Fruit fly (Drosophila melanogaster) whole organism, embryonic: ENCODE results near the gene Zn72D.

Source experiments
- Ada2b ChIP-seq: fragments of 200-800 bp; sonication (Bioruptor generic); IDR thresholded peaks from 2 replicates; pipeline ENCODE4 v1.3.6; 2022; ENCODE audit warnings: missing biosample characterization, missing genetic modification characterization
- B-H2 ChIP-seq: fragments of 200-800 bp; sonication (Bioruptor generic); optimal IDR thresholded peaks from 2 replicates; lab custom pipeline; 2018; ENCODE audit warnings: missing biosample characterization, mild to moderate bottlenecking, missing genetic modification characterization
- CG10274 ChIP-seq: fragments of 200-800 bp; sonication (Bioruptor generic); optimal IDR thresholded peaks from 3 replicates; lab custom pipeline; 2017; ENCODE audit warnings: missing biosample characterization, mild to moderate bottlenecking, missing genetic modification characterization
- CG10321 ChIP-seq: fragments of 200-800 bp; sonication (Bioruptor generic); IDR thresholded peaks from 2 replicates; pipeline ENCODE4 v1.3.6; 2022; ENCODE audit warnings: missing biosample characterization, missing genetic modification characterization
- CG11696 ChIP-seq: fragments of 200-800 bp; sonication (Bioruptor generic); IDR thresholded peaks from 2 replicates; pipeline ENCODE4 v1.3.6; 2022; ENCODE audit warnings: missing biosample characterization, missing genetic modification characterization
- CG14860 ChIP-seq: fragments of 200-800 bp; sonication (Bioruptor generic); IDR thresholded peaks from 3 replicates; pipeline ENCODE4 v1.3.6; 2022; ENCODE audit warnings: missing biosample characterization, missing genetic modification characterization; ENCODE audit not compliant: partially characterized antibody
- CG2120 ChIP-seq: fragments of 200-800 bp; sonication (Bioruptor generic); optimal IDR thresholded peaks from 3 replicates; lab custom pipeline; 2016; ENCODE audit warnings: missing biosample characterization, missing genetic modification characterization
- CG3065 ChIP-seq: fragments of 200-800 bp; sonication (Bioruptor generic); optimal IDR thresholded peaks from 2 replicates; lab custom pipeline; 2016; ENCODE audit warnings: missing biosample characterization, missing genetic modification characterization
- CG31365 ChIP-seq: fragments of 200-800 bp; sonication (Bioruptor generic); optimal IDR thresholded peaks from 2 replicates; lab custom pipeline; 2018; ENCODE audit warnings: missing biosample characterization, mild to moderate bottlenecking, missing genetic modification characterization
- CG31388 ChIP-seq: fragments of 200-800 bp; sonication (Bioruptor generic); optimal IDR thresholded peaks from 2 replicates; lab custom pipeline; 2016; ENCODE audit warnings: missing biosample characterization, missing genetic modification characterization
- CG3281 ChIP-seq: fragments of 200-800 bp; sonication (Bioruptor generic); optimal IDR thresholded peaks from 3 replicates; lab custom pipeline; 2017; ENCODE audit warnings: missing biosample characterization, mild to moderate bottlenecking, missing genetic modification characterization
- CG3838 ChIP-seq: fragments of 200-800 bp; sonication (Bioruptor generic); optimal IDR thresholded peaks from 3 replicates; lab custom pipeline; 2016; ENCODE audit warnings: missing biosample characterization, missing genetic modification characterization
- CG3995 ChIP-seq: fragments of 200-800 bp; sonication (Bioruptor generic); optimal IDR thresholded peaks from 3 replicates; lab custom pipeline; 2016; ENCODE audit warnings: missing biosample characterization, missing genetic modification characterization
- CG43689 ChIP-seq: fragments of 200-800 bp; sonication (Bioruptor generic); IDR thresholded peaks from 2 replicates; pipeline ENCODE4 v1.3.6; 2022; ENCODE audit warnings: missing biosample characterization, missing genetic modification characterization
- CG5953 ChIP-seq: fragments of 200-800 bp; sonication (Bioruptor generic); IDR thresholded peaks from 2 replicates; pipeline ENCODE4 v1.3.6; 2022; ENCODE audit warnings: missing biosample characterization, missing genetic modification characterization
- CG6175 ChIP-seq: fragments of 200-800 bp; sonication (Bioruptor generic); IDR thresholded peaks from 3 replicates; pipeline ENCODE4 v1.3.6; 2022; ENCODE audit warnings: missing biosample characterization, missing genetic modification characterization
- CG6791 ChIP-seq: fragments of 200-800 bp; sonication (Bioruptor generic); IDR thresholded peaks from 3 replicates; pipeline ENCODE4 v1.3.6; 2022; ENCODE audit warnings: missing biosample characterization, missing genetic modification characterization; ENCODE audit not compliant: partially characterized antibody
- CG7271 ChIP-seq: fragments of 200-800 bp; sonication (Bioruptor generic); optimal IDR thresholded peaks from 2 replicates; lab custom pipeline; 2018; ENCODE audit warnings: missing biosample characterization, mild to moderate bottlenecking, missing genetic modification characterization, moderate library complexity
- CG8281 ChIP-seq: fragments of 200-800 bp; sonication (Bioruptor generic); optimal IDR thresholded peaks from 2 replicates; lab custom pipeline; 2018; ENCODE audit warnings: missing biosample characterization, mild to moderate bottlenecking, missing genetic modification characterization, moderate library complexity
- CG8944 ChIP-seq: fragments of 200-800 bp; sonication (Bioruptor generic); optimal IDR thresholded peaks from 3 replicates; lab custom pipeline; 2016; ENCODE audit warnings: missing biosample characterization, missing genetic modification characterization
- CG9932 ChIP-seq: fragments of 200-800 bp; sonication (Bioruptor generic); IDR thresholded peaks from 2 replicates; pipeline ENCODE4 v1.3.6; 2022; ENCODE audit warnings: missing biosample characterization, missing genetic modification characterization
- CkIIα-i1 ChIP-seq: fragments of 200-800 bp; sonication (Bioruptor generic); IDR thresholded peaks from 2 replicates; pipeline ENCODE4 v1.3.6; 2022; ENCODE audit warnings: missing biosample characterization, missing genetic modification characterization
- CoRest ChIP-seq: fragments of 200-800 bp; sonication (Bioruptor generic); optimal IDR thresholded peaks from 3 replicates; lab custom pipeline; 2018; ENCODE audit warnings: missing biosample characterization, mild to moderate bottlenecking, missing genetic modification characterization, moderate library complexity
- Dek ChIP-seq: fragments of 200-800 bp; sonication (Bioruptor generic); optimal IDR thresholded peaks from 3 replicates; lab custom pipeline; 2019; ENCODE audit warnings: missing biosample characterization, mild to moderate bottlenecking, missing genetic modification characterization, moderate library complexity
- Hand ChIP-seq: fragments of 200-800 bp; sonication (Bioruptor generic); optimal IDR thresholded peaks from 2 replicates; lab custom pipeline; 2017; ENCODE audit warnings: mild to moderate bottlenecking, missing biosample characterization, missing genetic modification reagents, missing genetic modification characterization
- Hey ChIP-seq: fragments of 200-800 bp; sonication (Bioruptor generic); optimal IDR thresholded peaks from 3 replicates; lab custom pipeline; 2018; ENCODE audit warnings: missing biosample characterization, mild to moderate bottlenecking, missing genetic modification characterization
- Hr3 ChIP-seq: fragments of 200-800 bp; sonication (Bioruptor generic); optimal IDR thresholded peaks from 3 replicates; lab custom pipeline; 2016; ENCODE audit warnings: missing biosample characterization, missing genetic modification characterization
- MBD-R2 ChIP-seq: fragments of 200-800 bp; sonication (Bioruptor generic); IDR thresholded peaks from 2 replicates; pipeline ENCODE4 v1.3.6; 2022; ENCODE audit warnings: missing biosample characterization, missing genetic modification characterization
- Nf-YC ChIP-seq: fragments of 200-800 bp; optimal IDR thresholded peaks from 3 replicates; lab custom pipeline; 2019; ENCODE audit warnings: missing biosample characterization, mild to moderate bottlenecking, missing genetic modification characterization, moderate library complexity
- Rfx ChIP-seq: fragments of 200-800 bp; sonication (Bioruptor generic); IDR thresholded peaks from 2 replicates; pipeline ENCODE4 v1.3.6; 2022; ENCODE audit warnings: missing biosample characterization, missing genetic modification characterization
- Sox102F ChIP-seq: fragments of 200-800 bp; sonication (Bioruptor generic); optimal IDR thresholded peaks from 2 replicates; lab custom pipeline; 2018; ENCODE audit warnings: missing biosample characterization, mild to moderate bottlenecking, missing genetic modification characterization, moderate library complexity
- Sry-δ ChIP-seq: fragments of 200-800 bp; sonication (Bioruptor generic); optimal IDR thresholded peaks from 2 replicates; lab custom pipeline; 2016; ENCODE audit warnings: missing biosample characterization, missing genetic modification characterization
- Tbp ChIP-seq: fragments of >200 bp; optimal IDR thresholded peaks from 2 replicates; lab custom pipeline; 2018; ENCODE audit warnings: missing biosample characterization, missing genetic modification characterization
- al ChIP-seq: fragments of 200-800 bp; sonication (Bioruptor generic); IDR thresholded peaks from 2 replicates; pipeline ENCODE4 v1.3.6; 2022; ENCODE audit warnings: missing biosample characterization, missing genetic modification characterization
- ap ChIP-seq: fragments of 200-800 bp; sonication (Bioruptor generic); IDR thresholded peaks from 2 replicates; pipeline ENCODE4 v1.3.6; 2022; ENCODE audit warnings: missing biosample characterization, missing genetic modification characterization
- ash1 ChIP-seq: fragments of 200-800 bp; sonication (Bioruptor generic); optimal IDR thresholded peaks from 2 replicates; lab custom pipeline; 2018; ENCODE audit warnings: missing biosample characterization, mild to moderate bottlenecking, missing genetic modification characterization
- cas ChIP-seq: fragments of 200-800 bp; sonication (Bioruptor generic); IDR thresholded peaks from 2 replicates; pipeline ENCODE4 v1.3.6; 2022; ENCODE audit warnings: missing biosample characterization, missing genetic modification characterization
- danr ChIP-seq: fragments of 200-800 bp; sonication (Bioruptor generic); IDR thresholded peaks from 2 replicates; pipeline ENCODE4 v1.3.6; 2022; ENCODE audit warnings: missing biosample characterization, missing genetic modification characterization
- dysf ChIP-seq: fragments of 200-800 bp; sonication (Bioruptor generic); IDR thresholded peaks from 3 replicates; pipeline ENCODE4 v1.3.6; 2022; ENCODE audit warnings: missing biosample characterization, missing genetic modification characterization
- ems ChIP-seq: fragments of 200-800 bp; sonication (Bioruptor generic); optimal IDR thresholded peaks from 3 replicates; lab custom pipeline; 2016; ENCODE audit warnings: missing biosample characterization, missing genetic modification characterization
- eve ChIP-seq, 2 experiments: fragments of >200 bp; optimal IDR thresholded peaks; 2 replicates each; lab custom pipeline; 2017; ENCODE audit warnings: missing biosample characterization in 2 of 2, missing genetic modification characterization in 2 of 2
- fru ChIP-seq: fragments of >200 bp; optimal IDR thresholded peaks from 2 replicates; lab custom pipeline; 2017
- ftz-f1 ChIP-seq: fragments of 200-800 bp; sonication (Bioruptor generic); optimal IDR thresholded peaks from 2 replicates; lab custom pipeline; 2016; ENCODE audit warnings: missing biosample characterization, missing genetic modification characterization
- gsb-n ChIP-seq: fragments of 200-800 bp; sonication (Bioruptor generic); optimal IDR thresholded peaks from 3 replicates; lab custom pipeline; 2018; ENCODE audit warnings: missing biosample characterization, mild to moderate bottlenecking, missing genetic modification characterization
- ham ChIP-seq: fragments of 200-800 bp; sonication (Bioruptor generic); IDR thresholded peaks from 2 replicates; pipeline ENCODE4 v1.3.6; 2022; ENCODE audit warnings: missing biosample characterization, missing genetic modification characterization
- jumu ChIP-seq: fragments of 200-800 bp; sonication (Bioruptor generic); optimal IDR thresholded peaks from 3 replicates; lab custom pipeline; 2016; ENCODE audit warnings: missing biosample characterization, missing genetic modification characterization
- ken ChIP-seq: fragments of 200-800 bp; sonication (Bioruptor generic); IDR thresholded peaks from 3 replicates; pipeline ENCODE4 v1.3.6; 2022; ENCODE audit warnings: missing biosample characterization, missing genetic modification characterization
- peb ChIP-seq: fragments of 200-800 bp; sonication (Bioruptor generic); IDR thresholded peaks from 2 replicates; pipeline ENCODE4 v1.3.6; 2022; ENCODE audit warnings: missing biosample characterization, missing genetic modification characterization
- run ChIP-seq: fragments of 200-800 bp; sonication (Bioruptor generic); optimal IDR thresholded peaks from 3 replicates; lab custom pipeline; 2018; ENCODE audit warnings: missing biosample characterization, mild to moderate bottlenecking, missing genetic modification characterization
- vnd ChIP-seq: fragments of 200-800 bp; sonication (Bioruptor generic); IDR thresholded peaks from 3 replicates; pipeline ENCODE4 v1.3.6; 2022; ENCODE audit warnings: missing biosample characterization, missing genetic modification characterization; ENCODE audit not compliant: partially characterized antibody
- wek ChIP-seq: fragments of 200-800 bp; sonication (Bioruptor generic); optimal IDR thresholded peaks from 3 replicates; lab custom pipeline; 2018; ENCODE audit warnings: missing biosample characterization, mild to moderate bottlenecking, missing genetic modification characterization, moderate library complexity
- zf30C ChIP-seq: fragments of 200-800 bp; sonication (Bioruptor generic); optimal IDR thresholded peaks from 3 replicates; lab custom pipeline; 2018; ENCODE audit warnings: missing biosample characterization, mild to moderate bottlenecking, missing genetic modification characterization

Zn72D gene

dm6 chr3L:16128481-16128972 is 16.1 kb upstream of the Zn72D start, which contains the start of gene Pgm1 (continued):
- no peak for TF ChIP-seq fru (lab: Kevin White, UChicago)
- peak; percentile 78 for TF ChIP-seq run
- peak; percentile 79 for TF ChIP-seq dysf (GFP tag; lab: Robert Waterston, UW)
- TF ChIP-seq CG6791 (GFP tag; lab: Robert Waterston, UW) = no peak
- TF ChIP-seq CG3995 (GFP tag; lab: Kevin White, UChicago) = peak; percentile 49
- TF ChIP-seq jumu (GFP tag; lab: Kevin White, UChicago) = peak; percentile 89
- peak; percentile 93 for TF ChIP-seq CG8944 (GFP tag; lab: Kevin White, UChicago)
- TF ChIP-seq wek (GFP tag; lab: Kevin White, UChicago) = peak; percentile 73
- TF ChIP-seq al (GFP tag; lab: Robert Waterston, UW) = peak; percentile 66
- TF ChIP-seq CG10274 (GFP tag; lab: Kevin White, UChicago) = peak; percentile 100
- peak; percentile 42; the same call in 2 of the 3 replicates for TF ChIP-seq CG6175 (GFP tag; lab: Robert Waterston, UW)
- TF ChIP-seq CG43689 = no peak
- peak; percentile 58 for TF ChIP-seq CG3065 (GFP tag; lab: Kevin White, UChicago)
- peak; percentile 56; the same call in 1 of the 2 replicates for TF ChIP-seq CG11696
- peak; percentile 55 for TF ChIP-seq CG3838 (GFP tag; lab: Kevin White, UChicago)
- TF ChIP-seq eve (GFP tag; optimal IDR thresholded peaks at IDR 0.05; lab: Kevin White, UChicago) = no peak
- TF ChIP-seq CG5953 = peak; percentile 60; the same call in 1 of the 2 replicates
- peak; percentile 77 for TF ChIP-seq Hand (GFP tag; lab: Kevin White, UChicago)
- peak; percentile 88 for TF ChIP-seq CG3281
- TF ChIP-seq B-H2 = peak; percentile 71
- TF ChIP-seq ham = no peak
- peak; percentile 94 for TF ChIP-seq ftz-f1 (GFP tag; lab: Kevin White, UChicago)
- TF ChIP-seq Nf-YC (tag; lab: Kevin White, UChicago) = peak; percentile 69
- no peak for TF ChIP-seq CG10321 (GFP tag; lab: Robert Waterston, UW)
- peak; percentile 92 for TF ChIP-seq ems (GFP tag; lab: Kevin White, UChicago)
- TF ChIP-seq vnd (GFP tag; lab: Robert Waterston, UW) = no peak
- TF ChIP-seq zf30C (GFP tag; lab: Kevin White, UChicago) = no peak
- no peak for TF ChIP-seq Sox102F
- peak; percentile 79 for TF ChIP-seq Hey (tag; lab: Kevin White, UChicago)
- peak; percentile 57 for TF ChIP-seq Sry-δ (GFP tag; lab: Kevin White, UChicago)
- peak; percentile 68 for TF ChIP-seq Ada2b (GFP tag; lab: Robert Waterston, UW)
- TF ChIP-seq Dek (tag; lab: Kevin White, UChicago) = peak; percentile 68
- TF ChIP-seq CG8281 (tag; lab: Kevin White, UChicago) = no peak
- TF ChIP-seq CG9932 = no peak; the same call in 1 of the 2 replicates
- no peak for TF ChIP-seq CG7271 (tag; lab: Kevin White, UChicago)
- TF ChIP-seq MBD-R2 (GFP tag; lab: Robert Waterston, UW) = peak; percentile 64; the same call in 1 of the 2 replicates
- TF ChIP-seq danr (GFP tag; lab: Robert Waterston, UW) = peak; percentile 40; the same call in 1 of the 2 replicates
- peak; percentile 80 for TF ChIP-seq Hr3 (GFP tag; lab: Kevin White, UChicago)
- peak; percentile 73; the same call in 2 of the 3 replicates for TF ChIP-seq ken (GFP tag; lab: Robert Waterston, UW)
- TF ChIP-seq CoRest (tag; lab: Kevin White, UChicago) = peak; percentile 71
- TF ChIP-seq CG31365 (tag; lab: Kevin White, UChicago) = peak; percentile 72
- no peak for TF ChIP-seq CG14860 (GFP tag; lab: Robert Waterston, UW)
- peak; percentile 85 for TF ChIP-seq Rfx (GFP tag; lab: Robert Waterston, UW)
- peak; percentile 49; the same call in 1 of the 2 replicates for TF ChIP-seq cas (GFP tag; lab: Robert Waterston, UW)
- no peak for TF ChIP-seq CkIIα-i1 (GFP tag; lab: Robert Waterston, UW)
- no peak for TF ChIP-seq gsb-n (tag; lab: Kevin White, UChicago)
- peak; percentile 51 for TF ChIP-seq CG31388 (GFP tag; lab: Kevin White, UChicago)
- TF ChIP-seq CG2120 (GFP tag; lab: Kevin White, UChicago) = peak; percentile 93
- no peak for TF ChIP-seq Tbp
- peak; percentile 11 for TF ChIP-seq ash1 (GFP tag; lab: Kevin White, UChicago)
- TF ChIP-seq ap = peak; percentile 81
- peak; percentile 52; the same call in 1 of the 2 replicates for TF ChIP-seq peb (GFP tag; lab: Robert Waterston, UW)
